Worm (Caenorhabditis elegans): ENCODE results near the gene F25B3.2.

DNA sequence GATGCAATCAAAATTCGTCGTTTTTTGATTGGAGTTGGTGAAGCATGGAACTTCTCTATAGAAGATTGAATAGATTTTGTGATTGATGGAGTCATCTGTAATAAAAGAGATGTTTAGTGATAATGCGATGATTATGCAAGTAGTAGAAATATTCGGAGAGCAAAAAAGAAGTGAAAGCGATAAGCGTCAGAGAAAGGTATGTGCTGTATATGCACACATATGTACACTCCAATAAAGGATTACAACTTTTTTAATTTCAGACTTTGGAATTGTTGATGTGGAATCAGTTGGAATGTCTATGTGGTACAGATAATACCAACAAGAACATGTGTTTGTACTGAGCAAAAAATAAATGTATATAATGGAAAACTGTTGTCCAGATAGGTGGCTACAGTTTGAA, 6.9 kb upstream of the F25B3.2 start, which contains the start of gene F25B3.5:
- TF ChIP-seq elt-3 (tag; optimal IDR thresholded peaks at IDR 0.05) (no peak), unc-39 (tag; optimal IDR thresholded peaks at IDR 0.05) (no peak), drap-1 (GFP tag; optimal IDR thresholded peaks at IDR 0.05) (no peak), mep-1 (tag; optimal IDR thresholded peaks at IDR 0.05) (no peak), pha-4 (tag; optimal IDR thresholded peaks at IDR 0.05) (no peak), nhr-28 (tag; optimal IDR thresholded peaks at IDR 0.05) (no peak)

Data from whole organism, mixed stage, embryonic.